Worm (Caenorhabditis elegans) whole organism, young adult: ENCODE data around the gene K04C1.3.

Experiments used
- B0336.3 ChIP-seq: fragments of 200-800 bp; sonication (Bioruptor generic); IDR thresholded peaks from 2 replicates; pipeline ENCODE4 v1.3.6; 2022; ENCODE audit warnings: missing genetic modification characterization, missing compliant biosample characterization
- K12H6.12 ChIP-seq: fragments of 200-800 bp; sonication (Bioruptor generic); optimal IDR thresholded peaks from 2 replicates; lab custom pipeline; 2018; ENCODE audit warnings: mild to moderate bottlenecking, missing genetic modification characterization, missing compliant biosample characterization
- Y56A3A.18 ChIP-seq: fragments of 200-800 bp; sonication (Bioruptor generic); IDR thresholded peaks from 2 replicates; pipeline ENCODE4 v1.3.6; 2022; ENCODE audit warnings: missing genetic modification reagents, missing genetic modification characterization, missing compliant biosample characterization
- Y67H2A.10 ChIP-seq: fragments of 200-800 bp; sonication (Bioruptor generic); conservative IDR thresholded peaks from 2 replicates; pipeline ENCODE4 v1.3.6; 2022; ENCODE audit warnings: missing genetic modification reagents, missing genetic modification characterization, missing compliant biosample characterization
- ama-1 ChIP-seq, 3 experiments: fragments of 150-350 bp in 1 of 3; sonication (generic microtip) in 2 of 3; optimal IDR thresholded peaks; 2 replicates each; lab custom pipeline; 2014 to 2018; ENCODE audit warnings: missing biosample characterization in 2 of 3, missing genetic modification characterization in 2 of 3, missing genetic modification reagents in 2 of 3
- cebp-2 ChIP-seq: fragments of 200-800 bp; sonication (Bioruptor generic); IDR thresholded peaks from 2 replicates; pipeline ENCODE4 v1.3.6; 2022; ENCODE audit warnings: missing genetic modification characterization, missing compliant biosample characterization
- egl-18 ChIP-seq: fragments of 200-800 bp; sonication (Bioruptor generic); IDR thresholded peaks from 2 replicates; pipeline ENCODE4 v1.3.6; 2022; ENCODE audit warnings: missing genetic modification reagents, missing genetic modification characterization, missing compliant biosample characterization
- hmg-20 ChIP-seq: fragments of 200-800 bp; sonication (Bioruptor generic); IDR thresholded peaks from 2 replicates; pipeline ENCODE4 v1.3.6; 2022; ENCODE audit warnings: missing genetic modification reagents, missing genetic modification characterization, missing compliant biosample characterization
- hsf-1 ChIP-seq: fragments of 200-800 bp; sonication (Bioruptor generic); IDR thresholded peaks from 2 replicates; pipeline ENCODE4 v1.3.6; 2022; ENCODE audit warnings: missing genetic modification reagents, missing genetic modification characterization, missing compliant biosample characterization
- lin-54 ChIP-seq: fragments of 200-800 bp; sonication (Bioruptor generic); optimal IDR thresholded peaks from 2 replicates; lab custom pipeline; 2018; ENCODE audit warnings: mild to moderate bottlenecking, missing genetic modification characterization, missing compliant biosample characterization
- mel-28 ChIP-seq: sonication (generic microtip); optimal IDR thresholded peaks from 2 replicates; lab custom pipeline; 2016; ENCODE audit warnings: borderline replicate concordance, mild to moderate bottlenecking, missing genetic modification characterization, missing compliant biosample characterization
- pha-4 ChIP-seq: fragments of 150-350 bp; sonication (generic microtip); optimal IDR thresholded peaks from 2 replicates; lab custom pipeline; 2014; ENCODE audit warnings: missing biosample characterization, missing genetic modification reagents, missing genetic modification characterization
- snpc-3.4 ChIP-seq: sonication (generic microtip); optimal IDR thresholded peaks from 2 replicates; lab custom pipeline; 2017; ENCODE audit warnings: missing genetic modification characterization, mild to moderate bottlenecking, missing compliant biosample characterization, antibody characterized with exemption, moderate library complexity, missing genotype, missing genetic modification reagents
- unc-62 ChIP-seq: fragments of 150-350 bp; optimal IDR thresholded peaks from 2 replicates; lab custom pipeline; 2014; ENCODE audit warnings: missing biosample characterization, missing genetic modification reagents, missing genetic modification characterization

DNA sequence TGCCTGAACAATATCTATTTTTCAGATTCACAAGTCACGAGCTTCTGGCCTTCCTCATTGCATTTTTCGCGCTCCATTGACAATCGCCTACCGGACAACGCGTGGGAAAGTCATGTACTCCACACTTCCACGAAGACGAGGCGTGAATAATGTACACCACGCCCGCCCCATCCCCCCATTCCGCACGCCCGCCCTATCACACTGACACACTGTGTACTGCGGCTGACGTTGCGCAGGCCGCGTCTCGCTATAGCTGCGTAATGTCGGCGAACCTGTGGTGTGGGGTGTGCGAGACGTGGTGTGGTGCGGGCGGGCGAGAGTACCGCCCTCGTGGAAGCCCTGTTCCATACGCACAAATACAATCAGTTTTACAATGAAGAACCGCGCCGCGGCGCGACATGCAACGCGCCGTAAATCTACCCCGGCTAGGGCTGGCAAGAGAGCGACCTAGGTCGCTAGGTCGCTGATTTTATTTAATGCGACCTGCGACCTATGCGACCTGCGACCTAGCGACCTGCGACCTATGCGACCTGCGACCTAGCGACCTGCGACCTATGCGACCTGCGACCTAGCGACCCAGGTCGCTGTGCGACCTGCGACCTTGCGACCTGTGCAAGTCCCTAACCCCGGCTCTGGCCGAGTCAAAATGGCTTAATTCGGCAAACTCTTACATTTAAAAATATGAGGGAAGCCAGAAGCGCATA, 6.9 kb downstream of the K04C1.3 start:
- TF ChIP-seq hmg-20 = no peak
- no peak for TF ChIP-seq pha-4
- TF ChIP-seq egl-18 (GFP tag; lab: Robert Waterston, UW) = no peak
- TF ChIP-seq Y56A3A.18 (GFP tag; lab: Robert Waterston, UW) = no peak
- no peak for TF ChIP-seq snpc-3.4 (tag; lab: Kevin White, UChicago)
- no peak for TF ChIP-seq cebp-2
- no peak for TF ChIP-seq K12H6.12 (tag; lab: Kevin White, UChicago)
- no peak for TF ChIP-seq B0336.3
- no peak for TF ChIP-seq hsf-1 (GFP tag; lab: Robert Waterston, UW)
- TF ChIP-seq ama-1 (optimal IDR thresholded peaks at IDR 0.05; lab: Kevin White, UChicago) = no peak
- TF ChIP-seq ama-1 (GFP tag; optimal IDR thresholded peaks at IDR 0.05; lab: Kevin White, UChicago) = no peak
- no peak for TF ChIP-seq unc-62 (GFP tag; lab: Kevin White, UChicago)
- no peak for TF ChIP-seq lin-54 (GFP tag; lab: Kevin White, UChicago)
- no peak for TF ChIP-seq mel-28 (tag; lab: Kevin White, UChicago)
- no peak for TF ChIP-seq Y67H2A.10
